Fruit fly (Drosophila melanogaster) whole organism, embryonic: ENCODE data around the gene mgr.

Source experiments
- Ada2b ChIP-seq: fragments of 200-800 bp; sonication (Bioruptor generic); IDR thresholded peaks from 2 replicates; pipeline ENCODE4 v1.3.6; 2022; ENCODE audit warnings: missing biosample characterization, missing genetic modification characterization
- CG1024 ChIP-seq: fragments of 200-800 bp; sonication (Bioruptor generic); IDR thresholded peaks from 2 replicates; pipeline ENCODE4 v1.3.6; 2022; ENCODE audit warnings: missing biosample characterization, missing genetic modification characterization
- CG12155 ChIP-seq: fragments of 200-800 bp; sonication (Bioruptor generic); optimal IDR thresholded peaks from 3 replicates; lab custom pipeline; 2016; ENCODE audit warnings: missing biosample characterization, missing genetic modification characterization
- CG12744 ChIP-seq: fragments of 200-800 bp; sonication (Bioruptor generic); optimal IDR thresholded peaks from 2 replicates; lab custom pipeline; 2016; ENCODE audit warnings: missing biosample characterization, missing genetic modification characterization
- CG13775 ChIP-seq: fragments of 200-800 bp; sonication (Bioruptor generic); optimal IDR thresholded peaks from 3 replicates; lab custom pipeline; 2017; ENCODE audit warnings: missing biosample characterization, mild to moderate bottlenecking, missing genetic modification characterization
- CG18619 ChIP-seq: fragments of 200-800 bp; sonication (Bioruptor generic); optimal IDR thresholded peaks from 3 replicates; lab custom pipeline; 2017; ENCODE audit warnings: missing biosample characterization, mild to moderate bottlenecking, missing genetic modification characterization
- CG2129 ChIP-seq: fragments of 200-800 bp; sonication (Bioruptor generic); IDR thresholded peaks from 2 replicates; pipeline ENCODE4 v1.3.6; 2022; ENCODE audit warnings: missing biosample characterization, missing genetic modification characterization; ENCODE audit not compliant: partially characterized antibody
- CG3065 ChIP-seq: fragments of 200-800 bp; sonication (Bioruptor generic); optimal IDR thresholded peaks from 2 replicates; lab custom pipeline; 2016; ENCODE audit warnings: missing biosample characterization, missing genetic modification characterization
- CG32767 ChIP-seq: fragments of 200-800 bp; sonication (Bioruptor generic); IDR thresholded peaks from 2 replicates; pipeline ENCODE4 v1.3.6; 2022; ENCODE audit warnings: missing biosample characterization, missing genetic modification characterization
- CG33213 ChIP-seq: fragments of 200-800 bp; sonication (Bioruptor generic); optimal IDR thresholded peaks from 3 replicates; lab custom pipeline; 2016; ENCODE audit warnings: missing biosample characterization, missing genetic modification characterization
- CG3995 ChIP-seq: fragments of 200-800 bp; sonication (Bioruptor generic); optimal IDR thresholded peaks from 3 replicates; lab custom pipeline; 2016; ENCODE audit warnings: missing biosample characterization, missing genetic modification characterization
- CG4360 ChIP-seq: fragments of 200-800 bp; sonication (Bioruptor generic); IDR thresholded peaks from 2 replicates; pipeline ENCODE4 v1.3.6; 2022; ENCODE audit warnings: missing biosample characterization, missing genetic modification characterization
- CG4820 ChIP-seq: fragments of 200-800 bp; sonication (Bioruptor generic); optimal IDR thresholded peaks from 3 replicates; lab custom pipeline; 2016; ENCODE audit warnings: missing biosample characterization, missing genetic modification characterization
- CG7556 ChIP-seq: fragments of 200-800 bp; sonication (Bioruptor generic); optimal IDR thresholded peaks from 2 replicates; lab custom pipeline; 2017; ENCODE audit warnings: missing biosample characterization, mild to moderate bottlenecking, missing genetic modification characterization
- CG7928 ChIP-seq: fragments of 200-800 bp; sonication (Bioruptor generic); optimal IDR thresholded peaks from 2 replicates; lab custom pipeline; 2017; ENCODE audit warnings: missing biosample characterization, mild to moderate bottlenecking, missing genetic modification characterization
- CG8089 ChIP-seq: fragments of 200-800 bp; sonication (Bioruptor generic); optimal IDR thresholded peaks from 3 replicates; lab custom pipeline; 2016; ENCODE audit warnings: missing biosample characterization, missing genetic modification characterization
- CG9609 ChIP-seq: fragments of 200-800 bp; sonication (Bioruptor generic); optimal IDR thresholded peaks from 3 replicates; lab custom pipeline; 2016; ENCODE audit warnings: missing biosample characterization, missing genetic modification characterization
- CG9876 ChIP-seq: fragments of 200-800 bp; sonication (Bioruptor generic); optimal IDR thresholded peaks from 2 replicates; lab custom pipeline; 2016; ENCODE audit warnings: missing biosample characterization, missing genetic modification characterization
- Gug ChIP-seq: fragments of 200-800 bp; sonication (Bioruptor generic); IDR thresholded peaks from 4 replicates; pipeline ENCODE4 v1.3.6; 2022; ENCODE audit warnings: missing biosample characterization, missing genetic modification characterization
- Hand ChIP-seq: fragments of 200-800 bp; sonication (Bioruptor generic); optimal IDR thresholded peaks from 2 replicates; lab custom pipeline; 2017; ENCODE audit warnings: mild to moderate bottlenecking, missing biosample characterization, missing genetic modification reagents, missing genetic modification characterization
- Hr51 ChIP-seq, 2 experiments: fragments of 200-800 bp; sonication (Bioruptor generic); optimal IDR thresholded peaks; 2 replicates in 1 of 2; 3 replicates in 1 of 2; lab custom pipeline; 2016 to 2018; ENCODE audit warnings: missing biosample characterization in 2 of 2, missing genetic modification characterization in 2 of 2, mild to moderate bottlenecking in 1 of 2, moderate library complexity in 1 of 2
- Lhr ChIP-seq: fragments of 200-800 bp; sonication (Bioruptor generic); optimal IDR thresholded peaks from 3 replicates; lab custom pipeline; 2017; ENCODE audit warnings: mild to moderate bottlenecking, missing biosample characterization, missing genetic modification reagents, missing genetic modification characterization
- Mad ChIP-seq: fragments of 200-800 bp; sonication (Bioruptor generic); optimal IDR thresholded peaks from 2 replicates; lab custom pipeline; 2016; ENCODE audit warnings: missing biosample characterization, missing genetic modification characterization
- Optix ChIP-seq: fragments of 200-800 bp; sonication (Bioruptor generic); IDR thresholded peaks from 3 replicates; pipeline ENCODE4 v1.3.6; 2022; ENCODE audit warnings: missing biosample characterization, missing genetic modification characterization
- Six4 ChIP-seq: fragments of 200-800 bp; sonication (Bioruptor generic); optimal IDR thresholded peaks from 2 replicates; lab custom pipeline; 2016; ENCODE audit warnings: missing biosample characterization, missing genetic modification characterization
- Sox100B ChIP-seq: fragments of 200-800 bp; sonication (Bioruptor generic); optimal IDR thresholded peaks from 3 replicates; lab custom pipeline; 2018; ENCODE audit warnings: missing biosample characterization, mild to moderate bottlenecking, missing genetic modification characterization
- TFAM ChIP-seq: fragments of 200-800 bp; sonication (Bioruptor generic); optimal IDR thresholded peaks from 2 replicates; lab custom pipeline; 2017; ENCODE audit warnings: missing biosample characterization, missing genetic modification characterization, inconsistent platforms
- Tbp ChIP-seq: fragments of >200 bp; optimal IDR thresholded peaks from 2 replicates; lab custom pipeline; 2018; ENCODE audit warnings: missing biosample characterization, missing genetic modification characterization
- aop ChIP-seq: fragments of 200-800 bp; sonication (Bioruptor generic); IDR thresholded peaks from 2 replicates; pipeline ENCODE4 v1.3.6; 2022; ENCODE audit warnings: missing biosample characterization, missing genetic modification characterization
- bcd ChIP-seq: fragments of 200-800 bp; sonication (Bioruptor generic); optimal IDR thresholded peaks from 2 replicates; lab custom pipeline; 2017; ENCODE audit warnings: missing biosample characterization, mild to moderate bottlenecking, missing genetic modification characterization
- br ChIP-seq: fragments of >200 bp; optimal IDR thresholded peaks from 2 replicates; lab custom pipeline; 2017
- dmrt11E ChIP-seq: fragments of 200-800 bp; sonication (Bioruptor generic); optimal IDR thresholded peaks from 3 replicates; lab custom pipeline; 2018; ENCODE audit warnings: missing biosample characterization, mild to moderate bottlenecking, missing genetic modification characterization, moderate library complexity
- fd64A ChIP-seq: fragments of 200-800 bp; sonication (Bioruptor generic); optimal IDR thresholded peaks from 3 replicates; lab custom pipeline; 2018; ENCODE audit warnings: missing biosample characterization, mild to moderate bottlenecking, missing genetic modification characterization
- grn ChIP-seq: fragments of 200-800 bp; sonication (Bioruptor generic); optimal IDR thresholded peaks from 3 replicates; lab custom pipeline; 2017; ENCODE audit warnings: missing biosample characterization, missing genetic modification characterization
- gsb-n ChIP-seq: fragments of 200-800 bp; sonication (Bioruptor generic); optimal IDR thresholded peaks from 3 replicates; lab custom pipeline; 2018; ENCODE audit warnings: missing biosample characterization, mild to moderate bottlenecking, missing genetic modification characterization
- h ChIP-seq: fragments of >200 bp; optimal IDR thresholded peaks from 2 replicates; lab custom pipeline; 2017
- hb ChIP-seq: fragments of 200-800 bp; sonication (Bioruptor generic); IDR thresholded peaks from 3 replicates; pipeline ENCODE4 v1.3.6; 2022; ENCODE audit warnings: missing biosample characterization, missing genetic modification characterization; ENCODE audit not compliant: partially characterized antibody
- hbn ChIP-seq: fragments of 200-800 bp; sonication (Bioruptor generic); IDR thresholded peaks from 2 replicates; pipeline ENCODE4 v1.3.6; 2022; ENCODE audit warnings: missing biosample characterization, missing genetic modification characterization; ENCODE audit not compliant: partially characterized antibody
- her ChIP-seq: fragments of 200-800 bp; sonication (Bioruptor generic); optimal IDR thresholded peaks from 2 replicates; lab custom pipeline; 2016; ENCODE audit warnings: missing biosample characterization, missing genetic modification characterization
- jumu ChIP-seq: fragments of 200-800 bp; sonication (Bioruptor generic); optimal IDR thresholded peaks from 3 replicates; lab custom pipeline; 2016; ENCODE audit warnings: missing biosample characterization, missing genetic modification characterization
- knrl ChIP-seq: fragments of 200-800 bp; sonication (Bioruptor generic); IDR thresholded peaks from 3 replicates; pipeline ENCODE4 v1.3.6; 2022; ENCODE audit warnings: missing biosample characterization, missing genetic modification characterization; ENCODE audit not compliant: partially characterized antibody
- lov ChIP-seq, 2 experiments: fragments of 200-800 bp in 1 of 2; fragments of >200 bp in 1 of 2; sonication (Bioruptor generic) in 1 of 2; IDR thresholded peaks in 1 of 2; optimal IDR thresholded peaks in 1 of 2; 2 replicates in 1 of 2; 3 replicates in 1 of 2; pipeline versions ENCODE4 v1.3.6 to Lab custom; 2017 to 2022; ENCODE audit warnings: missing biosample characterization in 1 of 2, missing genetic modification characterization in 1 of 2
- nau ChIP-seq: fragments of 200-800 bp; sonication (Bioruptor generic); optimal IDR thresholded peaks from 3 replicates; lab custom pipeline; 2017; ENCODE audit warnings: missing biosample characterization, mild to moderate bottlenecking, missing genetic modification characterization, missing genetic modification reagents
- nerfin-2 ChIP-seq: fragments of 200-800 bp; sonication (Bioruptor generic); IDR thresholded peaks from 2 replicates; pipeline ENCODE4 v1.3.6; 2022; ENCODE audit warnings: missing biosample characterization, missing genetic modification characterization; ENCODE audit not compliant: partially characterized antibody
- nom ChIP-seq: fragments of 200-800 bp; sonication (Bioruptor generic); optimal IDR thresholded peaks from 2 replicates; lab custom pipeline; 2017; ENCODE audit warnings: missing biosample characterization, missing genetic modification characterization, mild to moderate bottlenecking, moderate library complexity, missing genetic modification reagents
- sc ChIP-seq, 3 experiments: fragments of >200 bp in 2 of 3; fragments of 200-800 bp in 1 of 3; sonication (Bioruptor generic) in 1 of 3; optimal IDR thresholded peaks; 2 replicates in 2 of 3; 3 replicates in 1 of 3; lab custom pipeline; 2017; ENCODE audit warnings: mild to moderate bottlenecking in 1 of 3, missing biosample characterization in 1 of 3, missing genetic modification characterization in 1 of 3, missing genetic modification reagents in 1 of 3
- toy ChIP-seq: fragments of 200-800 bp; sonication (Bioruptor generic); IDR thresholded peaks from 2 replicates; pipeline ENCODE4 v1.3.6; 2022; ENCODE audit warnings: missing biosample characterization, missing genetic modification characterization
- zen2 ChIP-seq: fragments of 200-800 bp; sonication (Bioruptor generic); IDR thresholded peaks from 3 replicates; pipeline ENCODE4 v1.3.6; 2022; ENCODE audit warnings: missing biosample characterization, missing genetic modification characterization; ENCODE audit not compliant: partially characterized antibody

The mgr gene

DNA sequence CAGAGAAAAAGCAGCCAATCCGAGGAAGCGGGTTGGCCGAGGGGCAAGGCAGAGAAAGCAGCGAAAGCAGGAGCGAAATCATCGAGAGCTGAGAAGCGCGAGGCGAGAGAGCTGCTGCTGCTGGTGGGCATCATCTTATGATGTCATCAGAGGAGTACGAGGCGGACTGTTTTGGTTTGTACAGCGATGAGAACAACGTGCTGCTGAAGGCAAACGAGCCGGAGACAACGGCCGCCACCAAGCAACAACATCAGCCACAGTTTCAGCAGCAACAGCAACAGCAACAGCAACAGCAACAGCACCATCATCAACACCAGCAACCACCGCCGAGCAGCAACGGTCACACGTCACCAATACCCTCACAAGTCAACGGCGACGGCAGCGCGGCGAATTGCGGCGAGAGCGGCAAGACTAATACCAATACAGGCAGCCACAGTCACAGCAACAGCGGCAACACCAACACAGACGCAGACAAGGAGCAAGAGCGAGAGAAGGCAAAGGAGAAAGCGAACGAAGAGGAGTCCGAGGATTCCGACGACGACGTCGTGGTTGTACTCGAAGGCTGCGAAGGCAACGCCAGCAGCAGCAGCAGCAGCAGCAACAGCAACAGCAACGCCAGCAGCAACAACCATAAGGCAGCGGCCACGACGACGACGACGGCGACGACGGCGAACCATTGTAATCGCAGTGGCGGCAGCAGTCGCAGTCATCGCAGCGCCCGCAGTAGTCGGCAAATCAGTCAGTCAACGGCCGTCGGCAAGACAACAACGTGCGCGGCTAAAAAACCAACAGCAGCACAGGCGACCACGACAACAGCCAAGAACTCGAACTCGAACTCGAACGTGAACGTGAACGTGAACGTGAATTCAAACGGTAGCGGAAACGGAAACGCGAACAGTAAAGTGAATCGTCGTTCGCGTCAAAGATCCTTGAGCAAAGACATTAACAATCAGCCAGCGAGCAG is 37.3 kb downstream of the mgr start (continued):
- TF ChIP-seq Six4 (GFP tag; lab: Kevin White, UChicago) = no peak
- TF ChIP-seq CG3995 (GFP tag; lab: Kevin White, UChicago) = peak; percentile 29
- no peak for TF ChIP-seq CG32767 (GFP tag; lab: Robert Waterston, UW)
- no peak for TF ChIP-seq h (lab: Kevin White, UChicago)
- TF ChIP-seq CG9876 (GFP tag; lab: Kevin White, UChicago) = no peak
- TF ChIP-seq toy = no peak
- no peak for TF ChIP-seq Ada2b (GFP tag; lab: Robert Waterston, UW)
- peak; percentile 54 for TF ChIP-seq CG8089 (GFP tag; lab: Kevin White, UChicago)
- TF ChIP-seq CG2129 (GFP tag; lab: Robert Waterston, UW) = no peak
- TF ChIP-seq CG4360 (GFP tag; lab: Robert Waterston, UW) = peak; percentile 94
- TF ChIP-seq CG7556 (GFP tag; lab: Kevin White, UChicago) = no peak
- no peak for TF ChIP-seq br (lab: Kevin White, UChicago)
- no peak for TF ChIP-seq TFAM (GFP tag; lab: Kevin White, UChicago)
- no peak for TF ChIP-seq aop (GFP tag; lab: Robert Waterston, UW)
- TF ChIP-seq CG1024 (GFP tag; lab: Robert Waterston, UW) = peak; percentile 41; the same call in 1 of the 2 replicates
- TF ChIP-seq CG12155 (GFP tag; lab: Kevin White, UChicago) = no peak
- no peak for TF ChIP-seq grn (GFP tag; lab: Kevin White, UChicago)
- peak; percentile 24; the same call in 1 of the 4 replicates for TF ChIP-seq Gug (GFP tag; lab: Robert Waterston, UW)
- TF ChIP-seq zen2 (GFP tag; lab: Robert Waterston, UW) = no peak
- peak; percentile 3 for TF ChIP-seq CG12744 (GFP tag; lab: Kevin White, UChicago)
- TF ChIP-seq CG4820 (GFP tag; lab: Kevin White, UChicago) = peak; percentile 30
- TF ChIP-seq Mad (GFP tag; lab: Kevin White, UChicago) = no peak
- TF ChIP-seq CG3065 (GFP tag; lab: Kevin White, UChicago) = peak; percentile 31
- peak; percentile 8 for TF ChIP-seq nom
- no peak for TF ChIP-seq Sox100B (GFP tag; lab: Kevin White, UChicago)
- no peak for TF ChIP-seq CG13775 (GFP tag; lab: Kevin White, UChicago)
- 0 out of 3 replicates have a peak, but pooled peaks have one; percentile 33 for TF ChIP-seq knrl
- TF ChIP-seq Tbp (GFP tag; lab: Kevin White, UChicago) = peak; percentile 53
- TF ChIP-seq dmrt11E (tag; lab: Kevin White, UChicago) = no peak
- TF ChIP-seq CG33213 (GFP tag; lab: Kevin White, UChicago) = peak; percentile 42
- no peak for TF ChIP-seq bcd (GFP tag; lab: Kevin White, UChicago)
- TF ChIP-seq lov (optimal IDR thresholded peaks at IDR 0.05; lab: Kevin White, UChicago) = no peak
- TF ChIP-seq lov (GFP tag; IDR thresholded peaks at IDR 0.05; lab: Robert Waterston, UW) = no peak
- TF ChIP-seq Hand (GFP tag; lab: Kevin White, UChicago) = no peak
- TF ChIP-seq fd64A = peak; percentile 28
- no peak for TF ChIP-seq nau (GFP tag; lab: Kevin White, UChicago)
- no peak for TF ChIP-seq Optix (GFP tag; lab: Robert Waterston, UW)
- TF ChIP-seq hb (GFP tag; lab: Robert Waterston, UW) = no peak
- no peak for TF ChIP-seq CG18619 (GFP tag; lab: Kevin White, UChicago)
- no peak for TF ChIP-seq Hr51 (GFP tag; optimal IDR thresholded peaks at IDR 0.05; lab: Kevin White, UChicago)
- no peak for TF ChIP-seq Lhr
- 0 out of 2 replicates have a peak, but pooled peaks have one; percentile 32 for TF ChIP-seq hbn
- TF ChIP-seq CG7928 (GFP tag; lab: Kevin White, UChicago) = no peak
- peak; percentile 33 for TF ChIP-seq gsb-n (tag; lab: Kevin White, UChicago)
- TF ChIP-seq nerfin-2 (GFP tag; lab: Robert Waterston, UW) = no peak
- TF ChIP-seq CG9609 (GFP tag; lab: Kevin White, UChicago) = no peak
- TF ChIP-seq sc (optimal IDR thresholded peaks at IDR 0.05; lab: Kevin White, UChicago) = no peak
- peak; percentile 11 for TF ChIP-seq sc (GFP tag; optimal IDR thresholded peaks at IDR 0.05; lab: Kevin White, UChicago)
- peak; percentile 25 for TF ChIP-seq her (GFP tag; lab: Kevin White, UChicago)
- no peak for TF ChIP-seq jumu (GFP tag; lab: Kevin White, UChicago)
